Worm (Caenorhabditis elegans) whole organism, young adult: ENCODE measurements around the gene sto-3.

Source experiments
- B0019.2 ChIP-seq: fragments of 200-800 bp; sonication (Bioruptor generic); conservative IDR thresholded peaks from 2 replicates; pipeline ENCODE4 v1.3.6; 2022; ENCODE audit warnings: missing genetic modification reagents, missing genetic modification characterization, missing compliant biosample characterization
- B0035.1 ChIP-seq: sonication (generic microtip); optimal IDR thresholded peaks from 2 replicates; lab custom pipeline; 2016; ENCODE audit warnings: missing genetic modification characterization, mild to moderate bottlenecking, missing compliant biosample characterization, missing genotype, missing genetic modification reagents
- B0336.3 ChIP-seq: fragments of 200-800 bp; sonication (Bioruptor generic); IDR thresholded peaks from 2 replicates; pipeline ENCODE4 v1.3.6; 2022; ENCODE audit warnings: missing genetic modification characterization, missing compliant biosample characterization
- C17E4.6 ChIP-seq: fragments of 200-800 bp; sonication (Bioruptor generic); IDR thresholded peaks from 2 replicates; pipeline ENCODE4 v1.3.6; 2022; ENCODE audit warnings: missing genetic modification reagents, missing genetic modification characterization, missing compliant biosample characterization
- F49E8.2 ChIP-seq: sonication (generic microtip); optimal IDR thresholded peaks from 3 replicates; lab custom pipeline; 2017; ENCODE audit warnings: missing genetic modification characterization, mild to moderate bottlenecking, missing compliant biosample characterization, antibody characterized with exemption, moderate library complexity; ENCODE audit not compliant: insufficient read depth
- F52B5.7 ChIP-seq: sonication (generic microtip); optimal IDR thresholded peaks from 2 replicates; lab custom pipeline; 2016; ENCODE audit warnings: mild to moderate bottlenecking, missing genetic modification characterization, missing compliant biosample characterization
- F57C9.4 ChIP-seq: sonication (generic microtip); optimal IDR thresholded peaks from 2 replicates; lab custom pipeline; 2017; ENCODE audit warnings: mild to moderate bottlenecking, missing genetic modification characterization, missing compliant biosample characterization
- K11D2.4 ChIP-seq: fragments of 200-800 bp; sonication (Bioruptor generic); IDR thresholded peaks from 2 replicates; pipeline ENCODE4 v1.3.6; 2022; ENCODE audit warnings: missing genetic modification reagents, missing genetic modification characterization, missing compliant biosample characterization
- T26A5.8 ChIP-seq: sonication (generic microtip); optimal IDR thresholded peaks from 2 replicates; lab custom pipeline; 2016; ENCODE audit warnings: missing genetic modification characterization, missing compliant biosample characterization
- Y53G8AR.9 ChIP-seq: fragments of 200-800 bp; sonication (Bioruptor generic); conservative IDR thresholded peaks from 2 replicates; pipeline ENCODE4 v1.3.6; 2022; ENCODE audit warnings: missing genetic modification reagents, missing genetic modification characterization, missing compliant biosample characterization
- Y56A3A.18 ChIP-seq: fragments of 200-800 bp; sonication (Bioruptor generic); IDR thresholded peaks from 2 replicates; pipeline ENCODE4 v1.3.6; 2022; ENCODE audit warnings: missing genetic modification reagents, missing genetic modification characterization, missing compliant biosample characterization
- Y67H2A.10 ChIP-seq: fragments of 200-800 bp; sonication (Bioruptor generic); conservative IDR thresholded peaks from 2 replicates; pipeline ENCODE4 v1.3.6; 2022; ENCODE audit warnings: missing genetic modification reagents, missing genetic modification characterization, missing compliant biosample characterization
- ama-1 ChIP-seq, 3 experiments: fragments of 150-350 bp in 1 of 3; sonication (generic microtip) in 2 of 3; optimal IDR thresholded peaks; 2 replicates each; lab custom pipeline; 2014 to 2018; ENCODE audit warnings: missing biosample characterization in 2 of 3, missing genetic modification characterization in 2 of 3, missing genetic modification reagents in 2 of 3
- athp-1 ChIP-seq: sonication (generic microtip); optimal IDR thresholded peaks from 2 replicates; lab custom pipeline; 2017; ENCODE audit warnings: mild to moderate bottlenecking, missing genetic modification characterization, missing compliant biosample characterization
- attf-6 ChIP-seq: fragments of 200-800 bp; sonication (Bioruptor generic); IDR thresholded peaks from 2 replicates; pipeline ENCODE4 v1.3.6; 2022; ENCODE audit warnings: missing genetic modification reagents, missing genetic modification characterization, missing compliant biosample characterization
- bed-1 ChIP-seq: fragments of 200-800 bp; sonication (Bioruptor generic); IDR thresholded peaks from 2 replicates; pipeline ENCODE4 v1.3.6; 2022; ENCODE audit warnings: missing genetic modification reagents, missing genetic modification characterization, missing compliant biosample characterization
- ccch-3 ChIP-seq: fragments of 200-800 bp; sonication (Bioruptor generic); optimal IDR thresholded peaks from 2 replicates; lab custom pipeline; 2018; ENCODE audit warnings: mild to moderate bottlenecking, missing genetic modification characterization, missing compliant biosample characterization
- cebp-2 ChIP-seq: fragments of 200-800 bp; sonication (Bioruptor generic); IDR thresholded peaks from 2 replicates; pipeline ENCODE4 v1.3.6; 2022; ENCODE audit warnings: missing genetic modification characterization, missing compliant biosample characterization
- ceh-40 ChIP-seq: fragments of 200-800 bp; sonication (Bioruptor generic); IDR thresholded peaks from 2 replicates; pipeline ENCODE4 v1.3.6; 2022; ENCODE audit warnings: missing genetic modification characterization, missing compliant biosample characterization
- ceh-58 ChIP-seq: fragments of 200-800 bp; sonication (Bioruptor generic); IDR thresholded peaks from 2 replicates; pipeline ENCODE4 v1.3.6; 2022; ENCODE audit warnings: missing genetic modification characterization, missing compliant biosample characterization
- chd-7 ChIP-seq: sonication (generic microtip); optimal IDR thresholded peaks from 2 replicates; lab custom pipeline; 2016; ENCODE audit warnings: mild to moderate bottlenecking, missing genetic modification characterization, moderate library complexity, missing compliant biosample characterization
- dox-1 ChIP-seq: fragments of 200-800 bp; sonication (Bioruptor generic); IDR thresholded peaks from 2 replicates; pipeline ENCODE4 v1.3.6; 2022; ENCODE audit warnings: missing genetic modification reagents, missing genetic modification characterization, missing compliant biosample characterization
- egl-44 ChIP-seq: fragments of 200-800 bp; sonication (Bioruptor generic); IDR thresholded peaks from 2 replicates; pipeline ENCODE4 v1.3.6; 2022; ENCODE audit warnings: missing genetic modification reagents, missing genetic modification characterization, missing compliant biosample characterization
- ets-4 ChIP-seq: fragments of 200-800 bp; sonication (Bioruptor generic); optimal IDR thresholded peaks from 2 replicates; lab custom pipeline; 2018; ENCODE audit warnings: mild to moderate bottlenecking, missing genetic modification characterization, missing compliant biosample characterization
- hrde-1 ChIP-seq: sonication (generic microtip); optimal IDR thresholded peaks from 2 replicates; lab custom pipeline; 2016; ENCODE audit warnings: missing genetic modification characterization, mild to moderate bottlenecking, missing compliant biosample characterization, moderate library complexity, missing genotype, missing genetic modification reagents, borderline replicate concordance
- hsf-1 ChIP-seq: fragments of 200-800 bp; sonication (Bioruptor generic); IDR thresholded peaks from 2 replicates; pipeline ENCODE4 v1.3.6; 2022; ENCODE audit warnings: missing genetic modification reagents, missing genetic modification characterization, missing compliant biosample characterization
- lag-1 ChIP-seq: fragments of 200-800 bp; sonication (Bioruptor generic); IDR thresholded peaks from 2 replicates; pipeline ENCODE4 v1.3.6; 2022; ENCODE audit warnings: missing genetic modification reagents, missing genetic modification characterization, missing compliant biosample characterization
- let-607 ChIP-seq, 2 experiments: fragments of 200-800 bp in 1 of 2; sonication (Bioruptor generic) in 1 of 2; sonication (generic microtip) in 1 of 2; optimal IDR thresholded peaks; 2 replicates each; lab custom pipeline; 2016 to 2018; ENCODE audit warnings: mild to moderate bottlenecking in 2 of 2, missing compliant biosample characterization in 2 of 2, missing genetic modification characterization in 2 of 2, moderate library complexity in 2 of 2, missing genotype in 1 of 2
- lin-35 ChIP-seq, 3 experiments: fragments of 150-350 bp in 2 of 3; sonication (generic microtip) in 1 of 3; optimal IDR thresholded peaks; 2 replicates each; lab custom pipeline; 2014 to 2018; ENCODE audit warnings: missing biosample characterization in 3 of 3, missing genetic modification characterization in 3 of 3, missing genetic modification reagents in 3 of 3
- lin-40 ChIP-seq: sonication (generic microtip); optimal IDR thresholded peaks from 2 replicates; lab custom pipeline; 2016; ENCODE audit warnings: missing genetic modification characterization, mild to moderate bottlenecking, missing compliant biosample characterization, missing genotype, missing genetic modification reagents
- lin-54 ChIP-seq: fragments of 200-800 bp; sonication (Bioruptor generic); optimal IDR thresholded peaks from 2 replicates; lab custom pipeline; 2018; ENCODE audit warnings: mild to moderate bottlenecking, missing genetic modification characterization, missing compliant biosample characterization
- madf-3 ChIP-seq: fragments of 200-800 bp; sonication (Bioruptor generic); IDR thresholded peaks from 2 replicates; pipeline ENCODE4 v1.3.6; 2022; ENCODE audit warnings: missing genetic modification reagents, missing genetic modification characterization, missing compliant biosample characterization
- madf-6 ChIP-seq: fragments of 200-800 bp; sonication (Bioruptor generic); IDR thresholded peaks from 2 replicates; pipeline ENCODE4 v1.3.6; 2022; ENCODE audit warnings: missing genetic modification reagents, missing genetic modification characterization, missing compliant biosample characterization
- mcd-1 ChIP-seq: fragments of 200-800 bp; sonication (Bioruptor generic); IDR thresholded peaks from 2 replicates; pipeline ENCODE4 v1.3.6; 2022; ENCODE audit warnings: missing genetic modification reagents, missing genetic modification characterization, missing compliant biosample characterization
- mel-28 ChIP-seq: sonication (generic microtip); optimal IDR thresholded peaks from 2 replicates; lab custom pipeline; 2016; ENCODE audit warnings: borderline replicate concordance, mild to moderate bottlenecking, missing genetic modification characterization, missing compliant biosample characterization
- mes-4 ChIP-seq: sonication (generic microtip); optimal IDR thresholded peaks from 2 replicates; lab custom pipeline; 2016; ENCODE audit warnings: missing genotype, missing genetic modification characterization, missing compliant biosample characterization
- mxl-1 ChIP-seq: sonication (generic microtip); optimal IDR thresholded peaks from 2 replicates; lab custom pipeline; 2016; ENCODE audit warnings: missing genetic modification characterization, missing compliant biosample characterization
- nfya-2 ChIP-seq: fragments of 200-800 bp; sonication (Bioruptor generic); IDR thresholded peaks from 2 replicates; pipeline ENCODE4 v1.3.6; 2022; ENCODE audit warnings: missing genetic modification reagents, missing genetic modification characterization, missing compliant biosample characterization
- rcor-1 ChIP-seq: fragments of 200-800 bp; sonication (Bioruptor generic); IDR thresholded peaks from 2 replicates; pipeline ENCODE4 v1.3.6; 2022; ENCODE audit warnings: missing genetic modification reagents, missing genetic modification characterization, missing compliant biosample characterization
- rpc-1 ChIP-seq, 2 experiments: fragments of 150-350 bp in 1 of 2; sonication (generic microtip) in 1 of 2; optimal IDR thresholded peaks; 2 replicates each; lab custom pipeline; 2014 to 2018; ENCODE audit warnings: missing biosample characterization in 1 of 2, missing genetic modification characterization in 1 of 2, missing genetic modification reagents in 1 of 2, missing genotype in 1 of 2
- sdz-38 ChIP-seq: sonication (generic microtip); optimal IDR thresholded peaks from 2 replicates; lab custom pipeline; 2016; ENCODE audit warnings: missing genotype, missing genetic modification characterization, missing compliant biosample characterization
- snpc-3.4 ChIP-seq: sonication (generic microtip); optimal IDR thresholded peaks from 2 replicates; lab custom pipeline; 2017; ENCODE audit warnings: missing genetic modification characterization, mild to moderate bottlenecking, missing compliant biosample characterization, antibody characterized with exemption, moderate library complexity, missing genotype, missing genetic modification reagents
- xnd-1 ChIP-seq: sonication (generic microtip); optimal IDR thresholded peaks from 2 replicates; lab custom pipeline; 2016; ENCODE audit warnings: missing genotype, missing genetic modification reagents, missing genetic modification characterization, missing compliant biosample characterization
- ztf-18 ChIP-seq: sonication (generic microtip); optimal IDR thresholded peaks from 2 replicates; lab custom pipeline; 2016; ENCODE audit warnings: missing genotype, mild to moderate bottlenecking, missing genetic modification characterization, missing compliant biosample characterization
- ztf-25 ChIP-seq: fragments of 200-800 bp; sonication (Bioruptor generic); IDR thresholded peaks from 2 replicates; pipeline ENCODE4 v1.3.6; 2022; ENCODE audit warnings: missing genetic modification reagents, missing genetic modification characterization, missing compliant biosample characterization
- ztf-26 ChIP-seq: sonication (generic microtip); optimal IDR thresholded peaks from 2 replicates; lab custom pipeline; 2017; ENCODE audit warnings: missing genetic modification characterization, missing compliant biosample characterization
- ztf-6 ChIP-seq: fragments of 200-800 bp; sonication (Bioruptor generic); IDR thresholded peaks from 2 replicates; pipeline ENCODE4 v1.3.6; 2022; ENCODE audit warnings: missing genetic modification reagents, missing genetic modification characterization, missing compliant biosample characterization

Gene sto-3

ce11 chrX:11605766-11606490 is 16.0 kb downstream of the sto-3 start (continued):
- TF ChIP-seq ama-1 (optimal IDR thresholded peaks at IDR 0.05; lab: Kevin White, UChicago) = no peak
- no peak for TF ChIP-seq ama-1 (GFP tag; optimal IDR thresholded peaks at IDR 0.05; lab: Kevin White, UChicago)
- peak; percentile 92 for TF ChIP-seq B0035.1
- TF ChIP-seq nfya-2 (GFP tag; lab: Robert Waterston, UW) = no peak
- TF ChIP-seq lag-1 (GFP tag; lab: Robert Waterston, UW) = no peak
- TF ChIP-seq athp-1 = peak; percentile 88
- TF ChIP-seq bed-1 (GFP tag; lab: Robert Waterston, UW) = no peak
- peak; percentile 98 for TF ChIP-seq lin-40 (tag; lab: Kevin White, UChicago)
- peak; percentile 82 for TF ChIP-seq F52B5.7 (tag; lab: Kevin White, UChicago)
- TF ChIP-seq mes-4 = no peak
- peak; percentile 72 for TF ChIP-seq mel-28
- no peak for TF ChIP-seq ceh-40 (GFP tag; lab: Robert Waterston, UW)
- no peak for TF ChIP-seq ceh-58 (GFP tag; lab: Robert Waterston, UW)
- no peak for TF ChIP-seq xnd-1 (tag; lab: Kevin White, UChicago)
- TF ChIP-seq K11D2.4 (GFP tag; lab: Robert Waterston, UW) = peak; percentile 95
- peak; percentile 33 for TF ChIP-seq mxl-1
- no peak for TF ChIP-seq hsf-1 (GFP tag; lab: Robert Waterston, UW)
- TF ChIP-seq madf-6 (GFP tag; lab: Robert Waterston, UW) = no peak
- TF ChIP-seq ztf-18 (tag; lab: Kevin White, UChicago) = peak; percentile 70
- no peak for TF ChIP-seq Y56A3A.18 (GFP tag; lab: Robert Waterston, UW)
- TF ChIP-seq chd-7 (tag; lab: Kevin White, UChicago) = peak; percentile 97
- no peak for TF ChIP-seq ccch-3 (GFP tag; lab: Kevin White, UChicago)
- peak; percentile 54; the same call in 1 of the 2 replicates for TF ChIP-seq madf-3 (GFP tag; lab: Robert Waterston, UW)
- TF ChIP-seq cebp-2 (GFP tag; lab: Robert Waterston, UW) = no peak
- peak; percentile 75 for TF ChIP-seq lin-54 (GFP tag; lab: Kevin White, UChicago)
- no peak for TF ChIP-seq rcor-1 (GFP tag; lab: Robert Waterston, UW)
- TF ChIP-seq ztf-6 (GFP tag; lab: Robert Waterston, UW) = peak; percentile 82
- no peak for TF ChIP-seq B0019.2
- no peak for TF ChIP-seq ets-4
- no peak for TF ChIP-seq snpc-3.4 (tag; lab: Kevin White, UChicago)
- peak; percentile 86 to 87 for TF ChIP-seq let-607 (tag; optimal IDR thresholded peaks at IDR 0.05; lab: Kevin White, UChicago)
- peak in 2 of 3 experiments; percentile 62 to 75 for TF ChIP-seq lin-35 (GFP tag; optimal IDR thresholded peaks at IDR 0.05; lab: Kevin White, UChicago)
- TF ChIP-seq T26A5.8 (tag; lab: Kevin White, UChicago) = no peak
- TF ChIP-seq ztf-25 = peak; percentile 58; the same call in 1 of the 2 replicates
- TF ChIP-seq mcd-1 (GFP tag; lab: Robert Waterston, UW) = peak; percentile 77
- no peak for TF ChIP-seq attf-6
- peak; percentile 94 for TF ChIP-seq dox-1
- no peak for TF ChIP-seq hrde-1
- no peak for TF ChIP-seq F49E8.2
- TF ChIP-seq ztf-26 = peak; percentile 99
- TF ChIP-seq F57C9.4 (tag; lab: Kevin White, UChicago) = peak; percentile 77
- TF ChIP-seq Y53G8AR.9 (GFP tag; lab: Robert Waterston, UW) = peak; percentile 89; the same call in 1 of the 2 replicates
- no peak for TF ChIP-seq rpc-1 (optimal IDR thresholded peaks at IDR 0.05; lab: Kevin White, UChicago)
- no peak for TF ChIP-seq rpc-1 (tag; optimal IDR thresholded peaks at IDR 0.05; lab: Kevin White, UChicago)
- TF ChIP-seq sdz-38 (tag; lab: Kevin White, UChicago) = no peak
- TF ChIP-seq egl-44 (GFP tag; lab: Robert Waterston, UW) = no peak
- TF ChIP-seq C17E4.6 (GFP tag; lab: Robert Waterston, UW) = peak; percentile 40; the same call in 1 of the 2 replicates
- peak; percentile 98 for TF ChIP-seq B0336.3 (GFP tag; lab: Robert Waterston, UW)
- TF ChIP-seq Y67H2A.10 (GFP tag; lab: Robert Waterston, UW) = peak; percentile 78; the same call in 1 of the 2 replicates
